Worm (Caenorhabditis elegans) whole organism, L2 larva: ENCODE data around the gene R08E3.1.

ENCODE experiments used
- C34F6.9 ChIP-seq: fragments of 150-350 bp; optimal IDR thresholded peaks from 2 replicates; lab custom pipeline; 2014; ENCODE audit warnings: missing biosample characterization, missing genetic modification characterization
- R02D3.7 ChIP-seq: fragments of 150-350 bp; optimal IDR thresholded peaks from 2 replicates; lab custom pipeline; 2014; ENCODE audit warnings: missing biosample characterization, missing genetic modification characterization
- Y55F3AM.14 ChIP-seq: fragments of 200-800 bp; sonication (Bioruptor generic); optimal IDR thresholded peaks from 2 replicates; lab custom pipeline; 2018; ENCODE audit warnings: mild to moderate bottlenecking, missing genetic modification characterization, missing compliant biosample characterization
- ZK546.5 ChIP-seq: sonication (generic microtip); optimal IDR thresholded peaks from 2 replicates; lab custom pipeline; 2017; ENCODE audit warnings: missing biosample characterization, missing genetic modification characterization
- alr-1 ChIP-seq: fragments of 150-350 bp; optimal IDR thresholded peaks from 2 replicates; lab custom pipeline; 2014; ENCODE audit warnings: missing biosample characterization, missing genetic modification characterization
- aly-2 ChIP-seq: fragments of 150-350 bp; optimal IDR thresholded peaks from 2 replicates; lab custom pipeline; 2014; ENCODE audit warnings: missing biosample characterization, missing genetic modification characterization
- ceh-82 ChIP-seq: fragments of 150-350 bp; optimal IDR thresholded peaks from 2 replicates; lab custom pipeline; 2014; ENCODE audit warnings: missing biosample characterization, missing genetic modification characterization
- crh-2 ChIP-seq: sonication (generic microtip); optimal IDR thresholded peaks from 2 replicates; lab custom pipeline; 2017; ENCODE audit warnings: missing biosample characterization, missing genetic modification characterization
- dmd-4 ChIP-seq: sonication (generic microtip); optimal IDR thresholded peaks from 2 replicates; lab custom pipeline; 2017; ENCODE audit warnings: missing biosample characterization, missing genetic modification characterization
- elt-1 ChIP-seq: fragments of 150-350 bp; optimal IDR thresholded peaks from 2 replicates; lab custom pipeline; 2014; ENCODE audit warnings: missing biosample characterization, missing genetic modification characterization
- fos-1 ChIP-seq: fragments of 150-350 bp; optimal IDR thresholded peaks from 2 replicates; lab custom pipeline; 2014; ENCODE audit warnings: missing biosample characterization, missing genetic modification characterization
- gmeb-1 ChIP-seq: fragments of 150-350 bp; optimal IDR thresholded peaks from 2 replicates; lab custom pipeline; 2014; ENCODE audit warnings: missing biosample characterization, missing genetic modification characterization
- lin-13 ChIP-seq: fragments of 150-350 bp; optimal IDR thresholded peaks from 2 replicates; lab custom pipeline; 2014; ENCODE audit warnings: missing biosample characterization, missing genetic modification reagents, missing genetic modification characterization
- lin-39 ChIP-seq: fragments of 150-350 bp; optimal IDR thresholded peaks from 2 replicates; lab custom pipeline; 2014; ENCODE audit warnings: missing biosample characterization, missing genetic modification reagents, missing genetic modification characterization
- lsy-2 ChIP-seq, 2 experiments: fragments of 150-350 bp in 1 of 2; sonication (generic microtip) in 1 of 2; optimal IDR thresholded peaks; 2 replicates each; lab custom pipeline; 2014 to 2017; ENCODE audit warnings: missing biosample characterization in 2 of 2, missing genetic modification characterization in 2 of 2
- mab-5 ChIP-seq: fragments of 150-350 bp; optimal IDR thresholded peaks from 2 replicates; lab custom pipeline; 2014; ENCODE audit warnings: missing biosample characterization, missing genetic modification characterization
- mbf-1 ChIP-seq: sonication (generic microtip); optimal IDR thresholded peaks from 2 replicates; lab custom pipeline; 2017; ENCODE audit warnings: missing biosample characterization, missing genetic modification characterization
- nhr-12 ChIP-seq: fragments of 150-350 bp; optimal IDR thresholded peaks from 2 replicates; lab custom pipeline; 2014; ENCODE audit warnings: missing biosample characterization, missing genetic modification characterization
- nhr-129 ChIP-seq: fragments of 150-350 bp; optimal IDR thresholded peaks from 2 replicates; lab custom pipeline; 2014; ENCODE audit warnings: missing biosample characterization, missing genetic modification characterization
- nhr-23 ChIP-seq: fragments of 150-350 bp; optimal IDR thresholded peaks from 2 replicates; lab custom pipeline; 2014; ENCODE audit warnings: missing biosample characterization, missing genetic modification reagents, missing genetic modification characterization
- nhr-25 ChIP-seq: fragments of 150-350 bp; sonication (generic microtip); optimal IDR thresholded peaks from 3 replicates; lab custom pipeline; 2014; ENCODE audit warnings: missing biosample characterization, missing genetic modification characterization
- peb-1 ChIP-seq: fragments of 150-350 bp; optimal IDR thresholded peaks from 2 replicates; lab custom pipeline; 2014; ENCODE audit warnings: missing biosample characterization, missing genetic modification characterization
- sem-4 ChIP-seq: fragments of 150-350 bp; optimal IDR thresholded peaks from 2 replicates; lab custom pipeline; 2014; ENCODE audit warnings: missing biosample characterization, missing genetic modification reagents, missing genetic modification characterization
- skn-1 ChIP-seq: sonication (generic microtip); optimal IDR thresholded peaks from 2 replicates; lab custom pipeline; 2017; ENCODE audit warnings: missing biosample characterization, missing genetic modification characterization
- sma-9 ChIP-seq, 2 experiments: fragments of 150-350 bp in 1 of 2; sonication (generic microtip) in 1 of 2; optimal IDR thresholded peaks; 2 replicates each; lab custom pipeline; 2014 to 2016; ENCODE audit warnings: missing genetic modification characterization in 2 of 2, mild to moderate bottlenecking in 1 of 2, missing biosample characterization in 1 of 2, missing compliant biosample characterization in 1 of 2, missing genetic modification reagents in 1 of 2, moderate library complexity in 1 of 2
- snpc-4 ChIP-seq: fragments of 150-350 bp; optimal IDR thresholded peaks from 2 replicates; lab custom pipeline; 2014; ENCODE audit warnings: missing biosample characterization, missing genetic modification characterization
- unc-55 ChIP-seq: fragments of 150-350 bp; sonication (generic microtip); optimal IDR thresholded peaks from 3 replicates; lab custom pipeline; 2014; ENCODE audit warnings: missing biosample characterization, missing genetic modification reagents, missing genetic modification characterization
- ztf-4 ChIP-seq: fragments of 150-350 bp; optimal IDR thresholded peaks from 2 replicates; lab custom pipeline; 2014; ENCODE audit warnings: missing biosample characterization, missing genetic modification characterization

The R08E3.1 gene

DNA sequence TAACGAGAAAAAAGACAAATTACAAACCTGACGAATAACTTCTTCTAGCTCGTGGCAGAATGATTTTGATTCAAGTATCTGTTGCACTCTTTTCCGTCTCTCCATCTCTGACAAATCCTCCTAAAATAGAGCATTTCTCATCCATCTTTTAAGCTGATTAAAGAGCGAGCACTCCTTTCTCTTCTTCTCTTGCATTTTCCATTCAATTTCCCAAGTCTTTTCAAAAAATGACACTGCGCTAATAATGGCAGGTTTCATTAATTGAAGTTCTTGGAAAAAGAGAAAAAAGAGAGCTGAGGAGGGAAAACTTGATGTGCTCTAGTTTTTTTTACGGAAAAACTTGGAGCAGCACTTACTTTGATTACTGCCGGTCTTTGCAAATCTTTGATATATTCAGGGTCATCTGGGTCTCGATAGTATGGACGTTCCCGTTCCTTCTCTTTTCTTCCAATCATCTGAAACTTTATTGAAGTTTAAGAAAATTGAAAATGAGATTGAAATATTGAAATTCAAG is 37.2 kb downstream of the R08E3.1 start, which contains the start of gene add-1:
TSS of gene add-1 (minus strand) at position 464 of the 514 bp plus-strand sequence.
- TF ChIP-seq R02D3.7 (no peak), sma-9 (GFP tag; optimal IDR thresholded peaks at IDR 0.05; lab: Kevin White, UChicago) (peak; percentile 40), sma-9 (tag; optimal IDR thresholded peaks at IDR 0.05; lab: Kevin White, UChicago) (no peak), C34F6.9 (tag; lab: Kevin White, UChicago) (peak; percentile 35)

DNA sequence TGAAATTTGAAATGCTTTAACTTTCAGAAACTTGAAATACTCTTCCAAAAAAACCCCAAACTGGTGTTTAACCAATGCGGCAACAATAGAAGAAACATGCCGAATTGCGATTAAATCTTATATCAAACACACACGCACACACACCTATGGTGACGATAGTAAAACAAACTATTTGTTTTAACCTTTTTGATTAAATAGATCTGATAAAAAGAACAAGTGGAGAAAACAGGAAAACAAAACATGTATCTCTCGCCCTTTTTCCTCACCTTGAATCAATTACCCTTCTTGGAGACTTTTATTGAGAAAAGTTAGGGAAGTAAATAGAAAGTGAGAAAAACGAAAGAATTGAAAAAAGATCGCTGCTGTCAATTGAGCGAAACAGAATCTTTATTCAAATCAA is 39.0 kb downstream of the R08E3.1 start:
- TF ChIP-seq ceh-82 (tag; lab: Kevin White, UChicago) = no peak
- peak; percentile 2 for TF ChIP-seq gmeb-1
- peak; percentile 37 for TF ChIP-seq nhr-25
- TF ChIP-seq nhr-12 (tag; lab: Kevin White, UChicago) = no peak

DNA sequence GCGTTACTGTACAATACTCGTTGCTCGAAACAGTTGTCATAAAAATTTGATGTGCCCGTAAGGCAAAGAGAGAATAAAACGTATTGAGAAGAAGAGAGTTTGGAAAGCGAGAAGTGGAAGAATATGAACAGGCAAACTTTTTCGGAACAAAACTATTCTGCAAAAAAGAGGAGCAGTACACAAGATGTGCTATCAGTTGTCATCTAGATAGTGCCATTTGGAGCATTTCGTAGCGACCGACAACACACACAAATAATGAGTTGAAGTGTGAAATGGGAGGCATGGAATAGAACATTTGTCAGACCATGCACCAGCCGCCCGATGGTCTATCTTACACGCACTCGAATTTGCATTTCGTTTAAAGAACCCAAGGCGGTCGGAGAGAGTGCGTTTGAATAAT is 39.6 kb downstream of the R08E3.1 start:
- no peak for TF ChIP-seq lin-13 (GFP tag; lab: Kevin White, UChicago)
- TF ChIP-seq fos-1 (tag; lab: Kevin White, UChicago) = peak; percentile 37

DNA sequence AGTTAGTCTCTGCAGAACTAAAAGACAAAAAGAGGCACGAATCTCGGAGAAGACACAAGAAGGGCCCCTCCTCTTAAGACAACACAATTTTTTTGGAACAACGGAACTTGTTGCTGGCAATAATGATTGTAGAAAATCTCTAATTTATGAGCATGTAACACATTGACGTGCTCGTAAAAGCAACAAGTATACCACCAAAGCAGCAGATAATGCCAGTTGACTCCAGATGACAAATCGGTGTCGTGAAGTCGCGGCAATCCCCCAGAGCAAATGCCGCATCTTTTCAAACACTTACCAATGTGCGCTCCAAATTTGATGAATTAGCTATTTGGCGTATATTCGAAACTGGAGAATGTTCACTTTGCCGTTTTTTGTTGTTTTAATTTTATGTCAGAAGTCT is 41.8 kb downstream of the R08E3.1 start:
- TF ChIP-seq nhr-23 (tag; lab: Kevin White, UChicago) = no peak
- peak; percentile 14 for TF ChIP-seq mab-5
- TF ChIP-seq Y55F3AM.14 (GFP tag; lab: Kevin White, UChicago) = no peak

DNA sequence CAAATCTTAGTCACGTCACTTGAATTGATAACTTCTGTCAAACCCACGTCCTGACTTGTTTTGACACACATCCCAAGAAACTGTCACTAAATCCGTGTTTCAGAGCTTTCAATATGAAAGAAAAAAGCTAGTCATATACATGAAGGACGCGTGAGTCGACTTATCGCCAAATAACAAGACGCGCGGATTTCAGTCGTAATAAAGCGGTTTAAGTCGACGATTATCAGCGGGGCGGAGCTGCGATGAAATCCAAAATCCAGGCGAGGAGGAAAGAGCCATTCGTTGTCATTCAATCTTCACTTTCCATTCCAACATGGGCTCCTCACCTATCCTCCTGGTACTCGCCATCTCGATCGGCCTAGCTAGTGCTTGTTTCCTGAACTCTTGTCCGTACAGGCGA is 43.4 kb downstream of the R08E3.1 start, which contains the start of gene ntc-1:
TSS of gene ntc-1 (plus strand) at position 301 of the 400 bp plus-strand sequence.
- TF ChIP-seq crh-2 (tag; lab: Kevin White, UChicago) (no peak), mbf-1 (tag; lab: Kevin White, UChicago) (no peak), skn-1 (tag; lab: Kevin White, UChicago) (no peak), mab-5 (no peak), nhr-129 (tag; lab: Kevin White, UChicago) (no peak), unc-55 (no peak)

DNA sequence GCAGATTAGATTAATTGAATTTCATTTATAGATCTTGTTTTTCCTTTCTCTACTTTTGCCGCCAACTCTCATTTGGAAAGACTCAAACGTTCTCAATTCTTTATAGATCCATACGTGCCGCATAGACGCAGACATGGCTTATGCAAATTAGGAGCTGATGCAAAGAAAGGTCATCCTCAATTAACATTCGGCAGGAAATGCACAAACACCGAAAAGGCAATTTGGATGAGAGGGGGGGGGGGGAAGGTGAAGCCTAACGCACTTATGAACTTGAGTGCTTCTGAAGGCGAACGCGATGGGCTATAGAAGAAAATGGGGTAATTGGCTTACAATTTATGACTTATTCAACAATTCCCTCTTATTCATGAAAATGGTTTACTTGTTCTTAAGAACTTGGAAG is 47.2 kb downstream of the R08E3.1 start:
- TF ChIP-seq alr-1 (tag; lab: Kevin White, UChicago) = no peak
- TF ChIP-seq ztf-4 = no peak
- TF ChIP-seq lin-39 (tag; lab: Kevin White, UChicago) = no peak
- TF ChIP-seq fos-1 (tag; lab: Kevin White, UChicago) = no peak

DNA sequence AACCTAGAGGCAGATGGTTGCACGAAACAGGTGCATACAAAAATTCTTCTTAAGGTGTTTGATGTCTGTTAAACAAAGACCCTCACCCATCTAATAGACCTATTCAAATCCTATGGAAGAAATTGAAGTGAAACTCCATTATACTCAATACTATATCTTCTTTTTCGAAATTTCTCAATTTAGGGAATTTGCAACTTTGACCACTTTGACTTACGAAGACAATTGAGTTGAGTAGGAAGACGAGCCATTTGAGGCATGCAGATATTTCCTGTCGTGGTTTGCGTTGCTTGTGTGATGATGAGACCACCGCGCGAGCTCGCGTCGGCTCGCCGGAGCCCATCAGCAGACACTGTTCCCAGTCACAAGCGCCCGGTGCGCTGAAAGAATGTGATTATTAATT is 48.2 kb downstream of the R08E3.1 start:
- TF ChIP-seq ZK546.5 (no peak), elt-1 (no peak), mbf-1 (tag; lab: Kevin White, UChicago) (no peak), aly-2 (tag; lab: Kevin White, UChicago) (no peak), lin-39 (tag; lab: Kevin White, UChicago) (no peak), snpc-4 (tag; lab: Kevin White, UChicago) (no peak), lsy-2 (tag; optimal IDR thresholded peaks at IDR 0.05; lab: Kevin White, UChicago) (no peak), Y55F3AM.14 (GFP tag; lab: Kevin White, UChicago) (no peak), crh-2 (tag; lab: Kevin White, UChicago) (no peak), dmd-4 (no peak)

DNA sequence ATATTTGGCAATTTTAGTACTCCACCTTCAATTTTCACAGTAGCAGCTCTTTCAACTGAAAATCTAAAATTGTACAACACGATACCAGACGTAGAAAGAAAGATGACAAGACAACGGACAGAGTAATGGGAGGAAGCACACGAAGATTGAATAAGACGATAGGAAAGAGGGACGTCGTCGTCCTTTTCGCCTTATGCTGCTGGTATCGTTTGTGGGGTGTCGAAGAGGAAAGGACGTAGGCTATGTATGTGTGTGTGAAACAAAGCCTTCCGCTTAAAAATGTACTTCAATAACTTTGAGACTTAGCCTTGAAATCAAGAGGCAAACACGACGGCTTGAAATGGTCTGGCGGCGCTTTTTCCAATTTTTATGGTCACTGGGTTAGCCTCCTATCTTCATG is 50.3 kb downstream of the R08E3.1 start:
- TF ChIP-seq nhr-25 (peak; percentile 45), unc-55 (peak; percentile 40), skn-1 (tag; lab: Kevin White, UChicago) (no peak), sem-4 (tag; lab: Kevin White, UChicago) (no peak), sma-9 (GFP tag; optimal IDR thresholded peaks at IDR 0.05; lab: Kevin White, UChicago) (no peak), sma-9 (tag; optimal IDR thresholded peaks at IDR 0.05; lab: Kevin White, UChicago) (no peak), peb-1 (tag; lab: Kevin White, UChicago) (no peak)
